Worm (Caenorhabditis elegans): ENCODE data around the gene T24H7.9.
A peak's percentile ranks its signal among the peaks of the same experiment; 100 is the strongest.

Gene T24H7.9

ce11 chrII:6248503-6248902 is 13.2 kb upstream of the T24H7.9 start (continued):
- TF ChIP-seq T26A8.4 (GFP tag; IDR thresholded peaks at IDR 0.05) (no peak), dmd-6 (GFP tag; IDR thresholded peaks at IDR 0.05) (peak; percentile 38; the same call in 1 of the 2 replicates), nhr-6 (tag; optimal IDR thresholded peaks at IDR 0.05) (peak; percentile 72), F44E2.7 (GFP tag; IDR thresholded peaks at IDR 0.05) (no peak), mxl-3 (GFP tag; optimal IDR thresholded peaks at IDR 0.05) (peak; percentile 56), Y48G9A.11 (GFP tag; IDR thresholded peaks at IDR 0.05) (no peak), set-16 (GFP tag; IDR thresholded peaks at IDR 0.05) (peak; percentile 11; the same call in 1 of the 2 replicates), lim-7 (GFP tag; IDR thresholded peaks at IDR 0.05) (peak; percentile 70), R02D3.7 (tag; optimal IDR thresholded peaks at IDR 0.05) (no peak), zip-2 (tag; optimal IDR thresholded peaks at IDR 0.05) (no peak), ceh-28 (tag; optimal IDR thresholded peaks at IDR 0.05) (no peak), fkh-10 (GFP tag; optimal IDR thresholded peaks at IDR 0.05) (no peak), saeg-2 (GFP tag; IDR thresholded peaks at IDR 0.05) (no peak), fos-1 (tag; optimal IDR thresholded peaks at IDR 0.05) (no peak), hmg-1.1 (GFP tag; IDR thresholded peaks at IDR 0.05) (peak; percentile 58), lin-39 (tag; optimal IDR thresholded peaks at IDR 0.05) (no peak), unc-62 (GFP tag; optimal IDR thresholded peaks at IDR 0.05 in 1 of 2) (no peak), unc-62 (tag; optimal IDR thresholded peaks at IDR 0.05) (no peak), daf-19 (GFP tag; conservative IDR thresholded peaks at IDR 0.05) (peak; percentile 22; the same call in 1 of the 2 replicates), sdz-12 (GFP tag; optimal IDR thresholded peaks at IDR 0.05) (no peak), ceh-32 (tag; optimal IDR thresholded peaks at IDR 0.05; ENCODE audit: poor library complexity) (no peak), egl-27 (tag; optimal IDR thresholded peaks at IDR 0.05) (no peak), ZK337.2 (GFP tag; IDR thresholded peaks at IDR 0.05) (0 out of 2 replicates have a peak, but pooled peaks have one; percentile 25), D1046.2 (GFP tag; IDR thresholded peaks at IDR 0.05) (peak; percentile 77; the same call in 1 of the 2 replicates), nhr-42 (GFP tag; IDR thresholded peaks at IDR 0.05) (no peak)

DNA sequence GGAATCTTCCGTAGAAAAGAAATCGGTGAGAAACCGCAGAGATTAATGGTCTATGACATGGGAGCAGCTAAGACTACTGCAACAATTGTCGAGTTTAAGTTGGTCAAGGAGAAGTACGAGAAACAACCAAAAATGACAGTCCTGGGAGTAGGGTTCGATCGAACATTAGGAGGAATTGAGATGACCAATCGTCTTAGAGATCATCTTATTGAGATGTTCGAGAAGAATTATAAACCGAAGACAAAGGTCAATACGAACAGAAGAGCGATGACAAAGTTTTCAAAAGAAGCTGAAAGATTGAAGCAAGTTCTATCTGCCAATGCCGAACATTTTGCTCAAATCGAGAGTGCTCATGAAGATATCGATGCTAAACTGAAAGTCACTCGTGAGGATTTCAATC is 12.7 kb upstream of the T24H7.9 start:
- TF ChIP-seq ZK546.5 (tag; optimal IDR thresholded peaks at IDR 0.05), result no peak
- no peak for TF ChIP-seq nhr-76 (tag; optimal IDR thresholded peaks at IDR 0.05)
- TF ChIP-seq nhr-28 (tag; optimal IDR thresholded peaks at IDR 0.05), result no peak
- TF ChIP-seq F37D6.2 (tag; optimal IDR thresholded peaks at IDR 0.05), result no peak
- TF ChIP-seq F49E8.2 (tag; optimal IDR thresholded peaks at IDR 0.05; ENCODE audit: borderline replicate concordance), result no peak
- TF ChIP-seq cey-2 (tag; optimal IDR thresholded peaks at IDR 0.05; ENCODE audit: borderline replicate concordance, insufficient read depth), result no peak
- peak in 1 of 2 experiments; percentile 92 for TF ChIP-seq unc-62 (GFP tag; optimal IDR thresholded peaks at IDR 0.05 in 1 of 2)
- TF ChIP-seq unc-62 (tag; optimal IDR thresholded peaks at IDR 0.05), result no peak
- no peak for TF ChIP-seq nhr-6 (tag; optimal IDR thresholded peaks at IDR 0.05)
- TF ChIP-seq nhr-41 (GFP tag; IDR thresholded peaks at IDR 0.05), result no peak

DNA sequence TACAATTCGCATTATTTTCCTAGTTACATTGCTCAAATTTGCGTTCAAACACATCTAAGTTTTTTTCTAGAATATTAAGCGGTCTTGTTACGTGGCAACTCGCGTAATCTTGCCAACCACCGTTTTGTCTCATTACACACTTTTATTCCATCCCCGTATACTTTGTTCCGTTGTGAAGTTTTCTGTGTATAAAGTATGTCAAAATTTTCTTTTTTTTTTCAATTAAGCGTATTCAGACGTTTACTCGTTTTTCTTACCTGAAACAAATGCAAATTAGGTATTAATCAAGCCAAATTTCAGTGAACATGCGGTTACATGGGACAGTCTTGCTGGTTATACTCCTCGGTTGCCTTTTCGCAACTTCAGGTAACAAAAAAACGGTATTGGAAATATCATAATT is 11.7 kb upstream of the T24H7.9 start, which contains the start of gene T24H7.2:
Gene T24H7.2, plus strand, starts transcription at position 301 of the 400 bp plus-strand sequence.
- TF ChIP-seq lin-13 (GFP tag; optimal IDR thresholded peaks at IDR 0.05) (no peak), zfp-3 (GFP tag; conservative IDR thresholded peaks at IDR 0.05) (no peak), arid-1 (GFP tag; conservative IDR thresholded peaks at IDR 0.05) (no peak), egl-43 (GFP tag; IDR thresholded peaks at IDR 0.05) (no peak), ZK546.5 (tag; optimal IDR thresholded peaks at IDR 0.05) (no peak), mxl-2 (GFP tag; conservative IDR thresholded peaks at IDR 0.05) (no peak), zip-11 (GFP tag; IDR thresholded peaks at IDR 0.05) (no peak)

Data from whole organism, L4 larva.